Fruit fly (Drosophila melanogaster) whole organism, embryonic: ENCODE data around the gene CG18661.
A peak's percentile ranks its signal among the peaks of the same experiment; 100 is the strongest.

ENCODE experiments used
- CG10321 ChIP-seq: fragments of 200-800 bp; sonication (Bioruptor generic); IDR thresholded peaks from 2 replicates; pipeline ENCODE4 v1.3.6; 2022; ENCODE audit warnings: missing biosample characterization, missing genetic modification characterization
- CG10543 ChIP-seq: fragments of 200-800 bp; sonication (Bioruptor generic); optimal IDR thresholded peaks from 3 replicates; lab custom pipeline; 2017; ENCODE audit warnings: missing biosample characterization, mild to moderate bottlenecking, missing genetic modification characterization, moderate library complexity
- CG10565 ChIP-seq: fragments of 200-800 bp; sonication (Bioruptor generic); optimal IDR thresholded peaks from 3 replicates; lab custom pipeline; 2016; ENCODE audit warnings: missing biosample characterization, mild to moderate bottlenecking, missing genetic modification characterization
- CG11504 ChIP-seq: fragments of 200-800 bp; sonication (Bioruptor generic); optimal IDR thresholded peaks from 3 replicates; lab custom pipeline; 2019; ENCODE audit warnings: missing biosample characterization, mild to moderate bottlenecking, missing genetic modification characterization, moderate library complexity
- CG11695 ChIP-seq: fragments of 200-800 bp; sonication (Bioruptor generic); IDR thresholded peaks from 3 replicates; pipeline ENCODE4 v1.3.6; 2022; ENCODE audit warnings: missing biosample characterization, missing genetic modification characterization
- CG12155 ChIP-seq: fragments of 200-800 bp; sonication (Bioruptor generic); optimal IDR thresholded peaks from 3 replicates; lab custom pipeline; 2016; ENCODE audit warnings: missing biosample characterization, missing genetic modification characterization
- CG12769 ChIP-seq: fragments of 200-800 bp; sonication (Bioruptor generic); optimal IDR thresholded peaks from 2 replicates; lab custom pipeline; 2019; ENCODE audit warnings: missing biosample characterization, mild to moderate bottlenecking, missing genetic modification characterization, moderate library complexity
- CG14014 ChIP-seq: fragments of 200-800 bp; sonication (Bioruptor generic); IDR thresholded peaks from 2 replicates; pipeline ENCODE4 v1.3.6; 2022; ENCODE audit warnings: missing biosample characterization, missing genetic modification characterization
- CG18599 ChIP-seq: fragments of 200-800 bp; sonication (Bioruptor generic); optimal IDR thresholded peaks from 3 replicates; lab custom pipeline; 2017; ENCODE audit warnings: missing biosample characterization, missing genetic modification characterization, mild to moderate bottlenecking, moderate library complexity, missing genetic modification reagents
- CG2678 ChIP-seq: fragments of 200-800 bp; sonication (Bioruptor generic); optimal IDR thresholded peaks from 3 replicates; lab custom pipeline; 2019; ENCODE audit warnings: missing biosample characterization, mild to moderate bottlenecking, missing genetic modification characterization, moderate library complexity
- CG3726 ChIP-seq: fragments of 200-800 bp; sonication (Bioruptor generic); IDR thresholded peaks from 3 replicates; pipeline ENCODE4, ENCODE4 v1.3.6; 2022; ENCODE audit warnings: missing biosample characterization, missing genetic modification characterization
- CG3847 ChIP-seq: fragments of 200-800 bp; sonication (Bioruptor generic); IDR thresholded peaks from 2 replicates; pipeline ENCODE4 v1.3.6; 2022; ENCODE audit warnings: missing biosample characterization, missing genetic modification characterization
- CG7928 ChIP-seq: fragments of 200-800 bp; sonication (Bioruptor generic); optimal IDR thresholded peaks from 2 replicates; lab custom pipeline; 2017; ENCODE audit warnings: missing biosample characterization, mild to moderate bottlenecking, missing genetic modification characterization
- CG8290 ChIP-seq, 3 experiments: fragments of 200-800 bp; sonication (Bioruptor generic); optimal IDR thresholded peaks; 2 replicates each; lab custom pipeline; 2016 to 2019; ENCODE audit warnings: missing biosample characterization in 3 of 3, missing genetic modification characterization in 3 of 3, mild to moderate bottlenecking in 2 of 3, moderate library complexity in 1 of 3
- CHES-1-like ChIP-seq: fragments of 200-800 bp; sonication (Bioruptor generic); optimal IDR thresholded peaks from 2 replicates; lab custom pipeline; 2016; ENCODE audit warnings: missing biosample characterization, missing genetic modification characterization
- Dbx ChIP-seq: fragments of 200-800 bp; sonication (Bioruptor generic); IDR thresholded peaks from 3 replicates; pipeline ENCODE4 v1.3.6; 2022; ENCODE audit warnings: missing biosample characterization, missing genetic modification characterization
- Dek ChIP-seq: fragments of 200-800 bp; sonication (Bioruptor generic); optimal IDR thresholded peaks from 3 replicates; lab custom pipeline; 2019; ENCODE audit warnings: missing biosample characterization, mild to moderate bottlenecking, missing genetic modification characterization, moderate library complexity
- Fer2 ChIP-seq: fragments of 200-800 bp; sonication (Bioruptor generic); optimal IDR thresholded peaks from 2 replicates; lab custom pipeline; 2018; ENCODE audit warnings: missing biosample characterization, mild to moderate bottlenecking, missing genetic modification characterization, moderate library complexity
- Lim3 ChIP-seq: fragments of 200-800 bp; sonication (Bioruptor generic); IDR thresholded peaks from 2 replicates; pipeline ENCODE4 v1.3.6; 2022; ENCODE audit warnings: missing biosample characterization, missing genetic modification characterization
- Max ChIP-seq: fragments of 200-800 bp; sonication (Bioruptor generic); optimal IDR thresholded peaks from 2 replicates; lab custom pipeline; 2016; ENCODE audit warnings: missing biosample characterization, mild to moderate bottlenecking, missing genetic modification characterization
- NC2β ChIP-seq: fragments of 200-800 bp; sonication (Bioruptor generic); optimal IDR thresholded peaks from 2 replicates; lab custom pipeline; 2016; ENCODE audit warnings: missing biosample characterization, missing genetic modification characterization
- Pdp1 ChIP-seq, 2 experiments: fragments of 200-800 bp; sonication (Bioruptor generic); optimal IDR thresholded peaks; 3 replicates each; lab custom pipeline; 2016; ENCODE audit warnings: missing biosample characterization in 2 of 2, missing genetic modification characterization in 2 of 2, mild to moderate bottlenecking in 1 of 2, moderate library complexity in 1 of 2
- Rfx ChIP-seq: fragments of 200-800 bp; sonication (Bioruptor generic); IDR thresholded peaks from 2 replicates; pipeline ENCODE4 v1.3.6; 2022; ENCODE audit warnings: missing biosample characterization, missing genetic modification characterization
- Sin3A ChIP-seq: fragments of >200 bp; optimal IDR thresholded peaks from 2 replicates; lab custom pipeline; 2018
- Sox100B ChIP-seq: fragments of 200-800 bp; sonication (Bioruptor generic); optimal IDR thresholded peaks from 3 replicates; lab custom pipeline; 2018; ENCODE audit warnings: missing biosample characterization, mild to moderate bottlenecking, missing genetic modification characterization
- Trl ChIP-seq, 3 experiments: fragments of >200 bp in 2 of 3; fragments of 200-800 bp in 1 of 3; sonication (Bioruptor generic) in 1 of 3; optimal IDR thresholded peaks; 2 replicates in 1 of 3; 3 replicates in 2 of 3; lab custom pipeline; 2016 to 2017; ENCODE audit warnings: missing biosample characterization in 1 of 3, missing genetic modification characterization in 1 of 3
- Xrp1 ChIP-seq: fragments of 200-800 bp; sonication (Bioruptor generic); IDR thresholded peaks from 2 replicates; pipeline ENCODE4 v1.3.6; 2022; ENCODE audit warnings: missing biosample characterization, missing genetic modification characterization
- bbx ChIP-seq: fragments of 200-800 bp; sonication (Bioruptor generic); IDR thresholded peaks from 2 replicates; pipeline ENCODE4 v1.3.6; 2022; ENCODE audit warnings: missing biosample characterization, missing genetic modification characterization; ENCODE audit not compliant: partially characterized antibody
- bigmax ChIP-seq: fragments of 200-800 bp; sonication (Bioruptor generic); optimal IDR thresholded peaks from 2 replicates; lab custom pipeline; 2018; ENCODE audit warnings: missing biosample characterization, mild to moderate bottlenecking, missing genetic modification characterization
- cg ChIP-seq: fragments of 200-800 bp; sonication (Bioruptor generic); optimal IDR thresholded peaks from 3 replicates; lab custom pipeline; 2019; ENCODE audit warnings: missing biosample characterization, mild to moderate bottlenecking, missing genetic modification characterization, moderate library complexity
- crc ChIP-seq: fragments of 200-800 bp; sonication (Bioruptor generic); optimal IDR thresholded peaks from 2 replicates; lab custom pipeline; 2016; ENCODE audit warnings: missing biosample characterization, missing genetic modification characterization
- dmrt99B ChIP-seq: fragments of 200-800 bp; sonication (Bioruptor generic); optimal IDR thresholded peaks from 2 replicates; lab custom pipeline; 2018; ENCODE audit warnings: missing biosample characterization, mild to moderate bottlenecking, missing genetic modification characterization, moderate library complexity
- dpn ChIP-seq, 2 experiments: fragments of 200-800 bp; sonication (Bioruptor generic); optimal IDR thresholded peaks; 3 replicates each; lab custom pipeline; 2016; ENCODE audit warnings: missing biosample characterization in 2 of 2, missing genetic modification characterization in 2 of 2
- fd102C ChIP-seq: fragments of 200-800 bp; sonication (Bioruptor generic); optimal IDR thresholded peaks from 2 replicates; lab custom pipeline; 2018; ENCODE audit warnings: missing biosample characterization, mild to moderate bottlenecking, missing genetic modification characterization, moderate library complexity
- fru ChIP-seq: fragments of >200 bp; optimal IDR thresholded peaks from 2 replicates; lab custom pipeline; 2017
- gem ChIP-seq: fragments of 200-800 bp; sonication (Bioruptor generic); optimal IDR thresholded peaks from 2 replicates; lab custom pipeline; 2019; ENCODE audit warnings: missing biosample characterization, mild to moderate bottlenecking, missing genetic modification characterization, moderate library complexity
- grn ChIP-seq: fragments of 200-800 bp; sonication (Bioruptor generic); optimal IDR thresholded peaks from 3 replicates; lab custom pipeline; 2017; ENCODE audit warnings: missing biosample characterization, missing genetic modification characterization
- her ChIP-seq: fragments of 200-800 bp; sonication (Bioruptor generic); optimal IDR thresholded peaks from 2 replicates; lab custom pipeline; 2016; ENCODE audit warnings: missing biosample characterization, missing genetic modification characterization
- lab ChIP-seq: fragments of 200-800 bp; sonication (Bioruptor generic); optimal IDR thresholded peaks from 3 replicates; lab custom pipeline; 2017; ENCODE audit warnings: missing biosample characterization, missing genetic modification characterization, mild to moderate bottlenecking, moderate library complexity, missing genetic modification reagents
- mirr ChIP-seq: fragments of 200-800 bp; sonication (Bioruptor generic); optimal IDR thresholded peaks from 3 replicates; lab custom pipeline; 2018; ENCODE audit warnings: missing biosample characterization, mild to moderate bottlenecking, missing genetic modification characterization
- otp ChIP-seq: fragments of 200-800 bp; sonication (Bioruptor generic); IDR thresholded peaks from 3 replicates; pipeline ENCODE4, ENCODE4 v1.3.6; 2022; ENCODE audit warnings: missing biosample characterization, missing genetic modification characterization
- row ChIP-seq: fragments of 200-800 bp; sonication (Bioruptor generic); IDR thresholded peaks from 3 replicates; pipeline ENCODE4 v1.3.6; 2022; ENCODE audit warnings: missing biosample characterization, missing genetic modification characterization
- schlank ChIP-seq: fragments of 200-800 bp; sonication (Bioruptor generic); optimal IDR thresholded peaks from 2 replicates; lab custom pipeline; 2018; ENCODE audit warnings: missing biosample characterization, mild to moderate bottlenecking, missing genetic modification characterization
- sens ChIP-seq: fragments of 200-800 bp; sonication (Bioruptor generic); peaks from one replicate; lab custom pipeline; 2016; ENCODE audit warnings: missing biosample characterization, missing genetic modification characterization
- sna ChIP-seq: fragments of 200-800 bp; sonication (Bioruptor generic); IDR thresholded peaks from 2 replicates; pipeline ENCODE4 v1.3.6; 2022; ENCODE audit warnings: missing biosample characterization, missing genetic modification characterization; ENCODE audit not compliant: partially characterized antibody
- so ChIP-seq: fragments of 200-800 bp; sonication (Bioruptor generic); IDR thresholded peaks from 3 replicates; pipeline ENCODE4 v1.3.6; 2022; ENCODE audit warnings: missing biosample characterization, missing genetic modification characterization
- trem ChIP-seq: fragments of 200-800 bp; optimal IDR thresholded peaks from 3 replicates; lab custom pipeline; 2019; ENCODE audit warnings: missing biosample characterization, mild to moderate bottlenecking, missing genetic modification characterization, moderate library complexity
- wdn ChIP-seq: fragments of 200-800 bp; sonication (Bioruptor generic); IDR thresholded peaks from 2 replicates; pipeline ENCODE4 v1.3.6; 2022; ENCODE audit warnings: missing biosample characterization, missing genetic modification characterization

The CG18661 gene

dm6 chr2L:8955597-8956335 is 41.6 kb upstream of the CG18661 start:
- TF ChIP-seq crc: no peak
- peak; percentile 42; the same call in 1 of the 3 replicates for TF ChIP-seq CG11695
- no peak for TF ChIP-seq Sin3A (lab: Kevin White, UChicago)
- peak; percentile 31 for TF ChIP-seq Dek
- peak; percentile 4 for TF ChIP-seq her (GFP tag; lab: Kevin White, UChicago)
- TF ChIP-seq wdn: peak; percentile 19; the same call in 1 of the 2 replicates
- TF ChIP-seq CG10321: 0 out of 2 replicates have a peak, but pooled peaks have one; percentile 22
- no peak for TF ChIP-seq Fer2 (tag; lab: Kevin White, UChicago)
- no peak for TF ChIP-seq dpn (GFP tag; optimal IDR thresholded peaks at IDR 0.05; lab: Kevin White, UChicago)
- peak; percentile 34 for TF ChIP-seq grn (GFP tag; lab: Kevin White, UChicago)
- TF ChIP-seq sens: peak; percentile 19
- no peak for TF ChIP-seq Sox100B
- no peak for TF ChIP-seq fd102C
- TF ChIP-seq CG10565: no peak
- no peak for TF ChIP-seq bbx (GFP tag; lab: Robert Waterston, UW)
- no peak for TF ChIP-seq Xrp1
- peak; percentile 38 for TF ChIP-seq gem (tag; lab: Kevin White, UChicago)
- peak; percentile 38 for TF ChIP-seq CG18599 (GFP tag; lab: Kevin White, UChicago)
- TF ChIP-seq CG8290 (GFP tag; optimal IDR thresholded peaks at IDR 0.05; lab: Kevin White, UChicago): no peak
- TF ChIP-seq CG8290 (tag; optimal IDR thresholded peaks at IDR 0.05; lab: Kevin White, UChicago): peak in 1 of 2 experiments; percentile 60
- TF ChIP-seq CG7928 (GFP tag; lab: Kevin White, UChicago): no peak
- TF ChIP-seq CG3726 (GFP tag; lab: Robert Waterston, UW): no peak
- TF ChIP-seq so (GFP tag; lab: Robert Waterston, UW): peak; percentile 14; the same call in 1 of the 3 replicates
- peak; percentile 7; the same call in 1 of the 2 replicates for TF ChIP-seq Rfx (GFP tag; lab: Robert Waterston, UW)
- peak; percentile 16 for TF ChIP-seq CG11504 (tag; lab: Kevin White, UChicago)
- 0 out of 2 replicates have a peak, but pooled peaks have one; percentile 26 for TF ChIP-seq CG3847 (GFP tag; lab: Robert Waterston, UW)
- peak; percentile 29 for TF ChIP-seq CG2678
- TF ChIP-seq Trl (optimal IDR thresholded peaks at IDR 0.05; lab: Kevin White, UChicago): no peak
- no peak for TF ChIP-seq Trl (GFP tag; optimal IDR thresholded peaks at IDR 0.05; lab: Kevin White, UChicago)
- TF ChIP-seq cg (GFP tag; lab: Kevin White, UChicago): no peak
- peak in 1 of 2 experiments; percentile 15 for TF ChIP-seq Pdp1 (GFP tag; optimal IDR thresholded peaks at IDR 0.05; lab: Kevin White, UChicago)
- TF ChIP-seq CG12769 (tag; lab: Kevin White, UChicago): peak; percentile 40
- peak; percentile 37 for TF ChIP-seq mirr (GFP tag; lab: Kevin White, UChicago)
- TF ChIP-seq sna (GFP tag; lab: Robert Waterston, UW): no peak
- 0 out of 3 replicates have a peak, but pooled peaks have one; percentile 18 for TF ChIP-seq otp (GFP tag; lab: Robert Waterston, UW)
- peak; percentile 17; the same call in 1 of the 2 replicates for TF ChIP-seq CG14014 (GFP tag; lab: Robert Waterston, UW)
- peak; percentile 9 for TF ChIP-seq CG12155 (GFP tag; lab: Kevin White, UChicago)
- TF ChIP-seq CG10543 (GFP tag; lab: Kevin White, UChicago): peak; percentile 1
- TF ChIP-seq dmrt99B (tag; lab: Kevin White, UChicago): no peak
- TF ChIP-seq fru (lab: Kevin White, UChicago): no peak
- TF ChIP-seq bigmax: no peak
- TF ChIP-seq NC2β: no peak
- TF ChIP-seq row (GFP tag; lab: Robert Waterston, UW): peak; percentile 38; the same call in 2 of the 3 replicates
- TF ChIP-seq schlank: peak; percentile 18
- no peak for TF ChIP-seq Lim3 (GFP tag; lab: Robert Waterston, UW)
- no peak for TF ChIP-seq trem (tag; lab: Kevin White, UChicago)
- no peak for TF ChIP-seq CHES-1-like (GFP tag; lab: Kevin White, UChicago)
- peak; percentile 3 for TF ChIP-seq lab
- no peak for TF ChIP-seq Max
- TF ChIP-seq Dbx (GFP tag; lab: Robert Waterston, UW): peak; percentile 21; the same call in 1 of the 3 replicates
